Worm (Caenorhabditis elegans) whole organism, L2 larva: ENCODE measurements around the gene F13A2.10.

Source experiments
- F13H6.1 ChIP-seq: sonication (generic microtip); optimal IDR thresholded peaks from 2 replicates; lab custom pipeline; 2016; ENCODE audit warnings: missing genetic modification characterization, missing compliant biosample characterization
- R02D3.7 ChIP-seq: fragments of 150-350 bp; optimal IDR thresholded peaks from 2 replicates; lab custom pipeline; 2014; ENCODE audit warnings: missing biosample characterization, missing genetic modification characterization
- Y55F3AM.14 ChIP-seq: fragments of 200-800 bp; sonication (Bioruptor generic); optimal IDR thresholded peaks from 2 replicates; lab custom pipeline; 2018; ENCODE audit warnings: mild to moderate bottlenecking, missing genetic modification characterization, missing compliant biosample characterization
- alr-1 ChIP-seq: fragments of 150-350 bp; optimal IDR thresholded peaks from 2 replicates; lab custom pipeline; 2014; ENCODE audit warnings: missing biosample characterization, missing genetic modification characterization
- ama-1 ChIP-seq: fragments of 150-350 bp; optimal IDR thresholded peaks from 2 replicates; lab custom pipeline; 2018; ENCODE audit warnings: inconsistent platforms
- blmp-1 ChIP-seq: sonication (generic microtip); optimal IDR thresholded peaks from 2 replicates; lab custom pipeline; 2017; ENCODE audit warnings: missing genetic modification characterization, mild to moderate bottlenecking, missing compliant biosample characterization, antibody characterized with exemption, moderate library complexity; ENCODE audit not compliant: insufficient read depth
- ceh-16 ChIP-seq: fragments of 150-350 bp; optimal IDR thresholded peaks from 2 replicates; lab custom pipeline; 2014; ENCODE audit warnings: missing biosample characterization, missing genetic modification characterization
- ceh-82 ChIP-seq: fragments of 150-350 bp; optimal IDR thresholded peaks from 2 replicates; lab custom pipeline; 2014; ENCODE audit warnings: missing biosample characterization, missing genetic modification characterization
- dmd-4 ChIP-seq: sonication (generic microtip); optimal IDR thresholded peaks from 2 replicates; lab custom pipeline; 2017; ENCODE audit warnings: missing biosample characterization, missing genetic modification characterization
- elt-1 ChIP-seq: fragments of 150-350 bp; optimal IDR thresholded peaks from 2 replicates; lab custom pipeline; 2014; ENCODE audit warnings: missing biosample characterization, missing genetic modification characterization
- elt-3 ChIP-seq: sonication (generic microtip); optimal IDR thresholded peaks from 2 replicates; lab custom pipeline; 2017; ENCODE audit warnings: missing biosample characterization, missing genetic modification characterization
- gmeb-1 ChIP-seq: fragments of 150-350 bp; optimal IDR thresholded peaks from 2 replicates; lab custom pipeline; 2014; ENCODE audit warnings: missing biosample characterization, missing genetic modification characterization
- lin-11 ChIP-seq: fragments of 150-350 bp; sonication (generic microtip); optimal IDR thresholded peaks from 2 replicates; lab custom pipeline; 2014; ENCODE audit warnings: missing biosample characterization, missing genetic modification characterization, inconsistent platforms, mixed read lengths
- lin-13 ChIP-seq: fragments of 150-350 bp; optimal IDR thresholded peaks from 2 replicates; lab custom pipeline; 2014; ENCODE audit warnings: missing biosample characterization, missing genetic modification reagents, missing genetic modification characterization
- lin-39 ChIP-seq: fragments of 150-350 bp; optimal IDR thresholded peaks from 2 replicates; lab custom pipeline; 2014; ENCODE audit warnings: missing biosample characterization, missing genetic modification reagents, missing genetic modification characterization
- lsy-2 ChIP-seq, 2 experiments: fragments of 150-350 bp in 1 of 2; sonication (generic microtip) in 1 of 2; optimal IDR thresholded peaks; 2 replicates each; lab custom pipeline; 2014 to 2017; ENCODE audit warnings: missing biosample characterization in 2 of 2, missing genetic modification characterization in 2 of 2
- mab-5 ChIP-seq: fragments of 150-350 bp; optimal IDR thresholded peaks from 2 replicates; lab custom pipeline; 2014; ENCODE audit warnings: missing biosample characterization, missing genetic modification characterization
- mbf-1 ChIP-seq: sonication (generic microtip); optimal IDR thresholded peaks from 2 replicates; lab custom pipeline; 2017; ENCODE audit warnings: missing biosample characterization, missing genetic modification characterization
- mdl-1 ChIP-seq, 2 experiments: fragments of 150-350 bp in 1 of 2; sonication (generic microtip) in 1 of 2; optimal IDR thresholded peaks; 2 replicates each; lab custom pipeline; 2017; ENCODE audit warnings: missing biosample characterization in 2 of 2, missing genetic modification characterization in 2 of 2
- nhr-10 ChIP-seq: sonication (generic microtip); optimal IDR thresholded peaks from 2 replicates; lab custom pipeline; 2017; ENCODE audit warnings: missing biosample characterization, missing genetic modification characterization
- nhr-11 ChIP-seq: fragments of 150-350 bp; optimal IDR thresholded peaks from 2 replicates; lab custom pipeline; 2014; ENCODE audit warnings: missing biosample characterization, missing genetic modification characterization
- nhr-12 ChIP-seq: fragments of 150-350 bp; optimal IDR thresholded peaks from 2 replicates; lab custom pipeline; 2014; ENCODE audit warnings: missing biosample characterization, missing genetic modification characterization
- nhr-129 ChIP-seq: fragments of 150-350 bp; optimal IDR thresholded peaks from 2 replicates; lab custom pipeline; 2014; ENCODE audit warnings: missing biosample characterization, missing genetic modification characterization
- nhr-23 ChIP-seq: fragments of 150-350 bp; optimal IDR thresholded peaks from 2 replicates; lab custom pipeline; 2014; ENCODE audit warnings: missing biosample characterization, missing genetic modification reagents, missing genetic modification characterization
- nhr-25 ChIP-seq: fragments of 150-350 bp; sonication (generic microtip); optimal IDR thresholded peaks from 3 replicates; lab custom pipeline; 2014; ENCODE audit warnings: missing biosample characterization, missing genetic modification characterization
- nhr-6 ChIP-seq: fragments of 150-350 bp; optimal IDR thresholded peaks from 2 replicates; lab custom pipeline; 2014; ENCODE audit warnings: missing biosample characterization, missing genetic modification characterization
- nhr-77 ChIP-seq: fragments of 150-350 bp; optimal IDR thresholded peaks from 2 replicates; lab custom pipeline; 2014; ENCODE audit warnings: missing biosample characterization, missing genetic modification characterization
- peb-1 ChIP-seq: fragments of 150-350 bp; optimal IDR thresholded peaks from 2 replicates; lab custom pipeline; 2014; ENCODE audit warnings: missing biosample characterization, missing genetic modification characterization
- sem-4 ChIP-seq: fragments of 150-350 bp; optimal IDR thresholded peaks from 2 replicates; lab custom pipeline; 2014; ENCODE audit warnings: missing biosample characterization, missing genetic modification reagents, missing genetic modification characterization
- skn-1 ChIP-seq: sonication (generic microtip); optimal IDR thresholded peaks from 2 replicates; lab custom pipeline; 2017; ENCODE audit warnings: missing biosample characterization, missing genetic modification characterization
- sma-3 ChIP-seq: sonication (generic microtip); optimal IDR thresholded peaks from 2 replicates; lab custom pipeline; 2016; ENCODE audit warnings: missing genetic modification reagents, missing genetic modification characterization, missing compliant biosample characterization
- sma-9 ChIP-seq, 2 experiments: fragments of 150-350 bp in 1 of 2; sonication (generic microtip) in 1 of 2; optimal IDR thresholded peaks; 2 replicates each; lab custom pipeline; 2014 to 2016; ENCODE audit warnings: missing genetic modification characterization in 2 of 2, mild to moderate bottlenecking in 1 of 2, missing biosample characterization in 1 of 2, missing compliant biosample characterization in 1 of 2, missing genetic modification reagents in 1 of 2, moderate library complexity in 1 of 2
- snpc-4 ChIP-seq: fragments of 150-350 bp; optimal IDR thresholded peaks from 2 replicates; lab custom pipeline; 2014; ENCODE audit warnings: missing biosample characterization, missing genetic modification characterization
- unc-39 ChIP-seq: fragments of 150-350 bp; optimal IDR thresholded peaks from 2 replicates; lab custom pipeline; 2014; ENCODE audit warnings: missing biosample characterization, missing genetic modification characterization
- unc-55 ChIP-seq: fragments of 150-350 bp; sonication (generic microtip); optimal IDR thresholded peaks from 3 replicates; lab custom pipeline; 2014; ENCODE audit warnings: missing biosample characterization, missing genetic modification reagents, missing genetic modification characterization
- unc-62 ChIP-seq: fragments of 150-350 bp; optimal IDR thresholded peaks from 2 replicates; lab custom pipeline; 2014; ENCODE audit warnings: missing biosample characterization, missing genetic modification reagents, missing genetic modification characterization
- zag-1 ChIP-seq: fragments of 150-350 bp; optimal IDR thresholded peaks from 2 replicates; lab custom pipeline; 2014; ENCODE audit warnings: missing biosample characterization, missing genetic modification characterization
- ztf-1 ChIP-seq: fragments of 200-800 bp; sonication (Bioruptor generic); conservative IDR thresholded peaks from 2 replicates; pipeline ENCODE4 v1.3.6; 2022; ENCODE audit warnings: missing genetic modification characterization, missing compliant biosample characterization
- ztf-4 ChIP-seq: fragments of 150-350 bp; optimal IDR thresholded peaks from 2 replicates; lab custom pipeline; 2014; ENCODE audit warnings: missing biosample characterization, missing genetic modification characterization

The F13A2.10 gene

ce11 chrV:4407519-4407918 lies 21.4 kb upstream of the F13A2.10 start, which contains the start of gene nhr-118:
Gene nhr-118, plus strand, starts transcription at chrV:4407819.
- no peak for TF ChIP-seq peb-1 (tag; lab: Kevin White, UChicago)
- TF ChIP-seq unc-62 = no peak
- no peak for TF ChIP-seq nhr-10
- no peak for TF ChIP-seq snpc-4 (tag; lab: Kevin White, UChicago)
- no peak for TF ChIP-seq ceh-82 (tag; lab: Kevin White, UChicago)
- TF ChIP-seq unc-55 (GFP tag; lab: Kevin White, UChicago) = no peak
- TF ChIP-seq nhr-12 (tag; lab: Kevin White, UChicago) = no peak
- TF ChIP-seq mab-5 (tag; lab: Kevin White, UChicago) = no peak
- no peak for TF ChIP-seq mdl-1 (tag; optimal IDR thresholded peaks at IDR 0.05; lab: Kevin White, UChicago)
- no peak for TF ChIP-seq sma-9 (GFP tag; optimal IDR thresholded peaks at IDR 0.05; lab: Kevin White, UChicago)
- TF ChIP-seq sma-9 (tag; optimal IDR thresholded peaks at IDR 0.05; lab: Kevin White, UChicago) = no peak
- TF ChIP-seq ama-1 (lab: Kevin White, UChicago) = no peak
- TF ChIP-seq sma-3 (GFP tag; lab: Kevin White, UChicago) = no peak
- TF ChIP-seq nhr-77 (tag; lab: Kevin White, UChicago) = no peak
- TF ChIP-seq F13H6.1 = no peak
- TF ChIP-seq elt-3 (tag; lab: Kevin White, UChicago) = no peak
- TF ChIP-seq ztf-1 (GFP tag; lab: Robert Waterston, UW) = no peak
- no peak for TF ChIP-seq ztf-4
- TF ChIP-seq Y55F3AM.14 (GFP tag; lab: Kevin White, UChicago) = no peak

DNA sequence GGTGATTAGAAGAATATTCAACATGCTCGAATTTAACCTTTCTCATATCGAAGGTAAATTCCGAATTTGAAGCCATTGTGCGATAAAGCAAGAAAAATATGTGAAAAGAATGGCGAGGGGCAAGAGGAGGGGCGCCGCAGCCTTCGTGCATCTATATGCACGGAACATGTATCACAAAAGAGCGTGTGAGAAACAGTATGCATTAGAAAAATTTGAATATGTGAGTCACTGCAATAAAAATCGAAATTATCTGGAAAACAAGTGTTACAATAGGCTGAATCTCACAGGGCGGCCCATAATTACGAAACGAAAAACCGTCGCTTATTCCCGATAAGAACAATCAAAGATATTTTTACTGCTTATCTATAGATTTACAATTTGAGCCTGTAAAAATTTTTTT lies 15.8 kb upstream of the F13A2.10 start, which contains the start of gene F13A2.5:
TSS of gene F13A2.5 (minus strand) at position 101 of the 400 bp plus-strand sequence.
- TF ChIP-seq nhr-6 (tag; lab: Kevin White, UChicago) = no peak
- no peak for TF ChIP-seq elt-3 (tag; lab: Kevin White, UChicago)
- TF ChIP-seq blmp-1 (tag; lab: Kevin White, UChicago) = no peak
- TF ChIP-seq sem-4 = no peak
- no peak for TF ChIP-seq elt-1 (tag; lab: Kevin White, UChicago)
- no peak for TF ChIP-seq unc-62
- TF ChIP-seq skn-1 = no peak
- TF ChIP-seq alr-1 (tag; lab: Kevin White, UChicago) = no peak
- TF ChIP-seq nhr-23 (tag; lab: Kevin White, UChicago) = no peak
- TF ChIP-seq lin-39 = no peak
- no peak for TF ChIP-seq dmd-4 (tag; lab: Kevin White, UChicago)
- TF ChIP-seq gmeb-1 (tag; lab: Kevin White, UChicago) = no peak
- no peak for TF ChIP-seq lsy-2 (tag; optimal IDR thresholded peaks at IDR 0.05; lab: Kevin White, UChicago)
- no peak for TF ChIP-seq mbf-1 (tag; lab: Kevin White, UChicago)
- TF ChIP-seq zag-1 (tag; lab: Kevin White, UChicago) = no peak
- TF ChIP-seq lin-13 (GFP tag; lab: Kevin White, UChicago) = no peak
- TF ChIP-seq unc-39 (tag; lab: Kevin White, UChicago) = no peak
- no peak for TF ChIP-seq ama-1 (lab: Kevin White, UChicago)
- no peak for TF ChIP-seq peb-1 (tag; lab: Kevin White, UChicago)

- TF ChIP-seq peb-1 (tag; lab: Kevin White, UChicago) = no peak
- TF ChIP-seq ceh-16 (tag; lab: Kevin White, UChicago) = no peak
These were observed 14.0 kb upstream of the F13A2.10 start, which contains the start of gene F13A2.4 for ce11 chrV:4400118-4400517. Gene F13A2.4, minus strand, starts transcription at chrV:4400218.

- TF ChIP-seq nhr-23 (tag; lab: Kevin White, UChicago) (no peak), sma-9 (GFP tag; optimal IDR thresholded peaks at IDR 0.05; lab: Kevin White, UChicago) (no peak), sma-9 (tag; optimal IDR thresholded peaks at IDR 0.05; lab: Kevin White, UChicago) (no peak), lin-11 (no peak), nhr-11 (tag; lab: Kevin White, UChicago) (no peak), unc-55 (GFP tag; lab: Kevin White, UChicago) (no peak), peb-1 (tag; lab: Kevin White, UChicago) (no peak), nhr-10 (no peak), nhr-12 (tag; lab: Kevin White, UChicago) (no peak), nhr-77 (tag; lab: Kevin White, UChicago) (no peak), R02D3.7 (tag; lab: Kevin White, UChicago) (no peak), sem-4 (no peak), ceh-16 (tag; lab: Kevin White, UChicago) (no peak), mdl-1 (tag; optimal IDR thresholded peaks at IDR 0.05; lab: Kevin White, UChicago) (no peak), skn-1 (no peak), nhr-129 (no peak), gmeb-1 (tag; lab: Kevin White, UChicago) (no peak), nhr-25 (tag; lab: Kevin White, UChicago) (no peak), Y55F3AM.14 (GFP tag; lab: Kevin White, UChicago) (no peak), ceh-82 (tag; lab: Kevin White, UChicago) (no peak), snpc-4 (tag; lab: Kevin White, UChicago) (no peak)
These were observed 12.8 kb upstream of the F13A2.10 start for ce11 chrV:4398884-4399283.
